Fruit fly (Drosophila melanogaster): Measurements from ENCODE around the gene Svil.

The Svil gene

DNA sequence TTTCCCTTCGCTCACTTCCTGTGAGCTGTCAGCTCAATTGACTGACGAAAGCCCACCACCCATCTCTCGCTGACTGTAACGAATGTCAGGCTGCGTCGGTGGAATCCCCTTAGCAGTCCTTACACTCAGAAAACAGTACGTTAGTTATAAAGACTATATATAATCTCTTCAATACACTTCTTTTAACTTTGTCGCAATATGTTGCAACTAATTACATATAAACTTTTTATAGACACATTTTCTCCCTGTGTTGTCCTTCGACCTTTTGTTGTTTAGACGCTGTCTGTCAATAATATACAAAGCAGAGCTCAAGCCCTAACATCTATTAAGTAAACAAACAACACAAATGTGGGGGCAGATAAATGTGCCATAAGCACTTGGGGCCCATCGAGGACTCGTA, 43.7 kb downstream of the Svil start:
- TF ChIP-seq CG32264 (GFP tag; optimal IDR thresholded peaks at IDR 0.05): no peak
- TF ChIP-seq Sp1 (GFP tag; optimal IDR thresholded peaks at IDR 0.05): no peak
- TF ChIP-seq Hnf4 (GFP tag; optimal IDR thresholded peaks at IDR 0.05): no peak
- no peak for TF ChIP-seq rgr (GFP tag; optimal IDR thresholded peaks at IDR 0.05)
- no peak for TF ChIP-seq HLH106 (tag; optimal IDR thresholded peaks at IDR 0.05)
- no peak for TF ChIP-seq CG9705 (GFP tag; optimal IDR thresholded peaks at IDR 0.05)
- no peak for TF ChIP-seq woc (GFP tag; optimal IDR thresholded peaks at IDR 0.05)
- no peak for TF ChIP-seq sv (GFP tag; optimal IDR thresholded peaks at IDR 0.05)
- TF ChIP-seq Dif (GFP tag; optimal IDR thresholded peaks at IDR 0.05; ENCODE audit: partially characterized antibody): no peak
- TF ChIP-seq Vsx2 (GFP tag; optimal IDR thresholded peaks at IDR 0.05; ENCODE audit: partially characterized antibody): no peak
- no peak for TF ChIP-seq dsf (GFP tag; optimal IDR thresholded peaks at IDR 0.05; ENCODE audit: borderline replicate concordance)
- no peak for TF ChIP-seq sage (GFP tag; optimal IDR thresholded peaks at IDR 0.05)
- no peak for TF ChIP-seq Myc (optimal IDR thresholded peaks at IDR 0.05)

DNA sequence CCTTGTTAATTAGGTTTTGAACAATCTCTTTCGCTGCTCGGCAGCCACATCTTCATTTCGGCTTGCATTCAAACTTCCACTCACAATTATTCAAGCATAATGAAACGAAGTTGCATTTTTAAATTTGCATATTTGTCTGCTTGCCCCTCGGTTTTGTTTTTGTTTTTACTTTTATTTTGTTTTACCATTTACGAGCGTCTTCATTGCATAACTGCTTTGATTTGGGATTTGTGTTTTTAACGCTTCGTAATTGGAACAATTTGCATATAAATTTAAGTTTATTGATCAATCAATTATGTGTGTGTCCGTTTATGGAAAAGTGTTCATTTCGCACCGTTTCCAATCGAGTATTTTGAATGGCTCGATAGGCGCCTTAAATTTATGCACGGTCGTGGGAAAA, 45.3 kb downstream of the Svil start:
- TF ChIP-seq OdsH (GFP tag; optimal IDR thresholded peaks at IDR 0.05) (no peak), rgr (GFP tag; optimal IDR thresholded peaks at IDR 0.05) (no peak), pan (optimal IDR thresholded peaks at IDR 0.05) (no peak), dl (GFP tag; optimal IDR thresholded peaks at IDR 0.05; ENCODE audit: insufficient read depth in 1 of 2, partially characterized antibody in 2 of 2) (no peak), br (GFP tag; optimal IDR thresholded peaks at IDR 0.05) (no peak), usp (GFP tag; optimal IDR thresholded peaks at IDR 0.05) (no peak), Hr78 (GFP tag; optimal IDR thresholded peaks at IDR 0.05) (no peak), Vsx2 (GFP tag; optimal IDR thresholded peaks at IDR 0.05; ENCODE audit: partially characterized antibody) (no peak), woc (GFP tag; optimal IDR thresholded peaks at IDR 0.05) (no peak), psq (GFP tag; optimal IDR thresholded peaks at IDR 0.05) (no peak), fru (GFP tag; optimal IDR thresholded peaks at IDR 0.05) (no peak), tai (GFP tag; optimal IDR thresholded peaks at IDR 0.05) (no peak), GATAd (GFP tag; optimal IDR thresholded peaks at IDR 0.05) (no peak), Dif (GFP tag; optimal IDR thresholded peaks at IDR 0.05; ENCODE audit: partially characterized antibody) (no peak), Myc (optimal IDR thresholded peaks at IDR 0.05) (no peak), Rel (GFP tag; optimal IDR thresholded peaks at IDR 0.05) (no peak), Rel (tag; optimal IDR thresholded peaks at IDR 0.05) (no peak), CG9705 (GFP tag; optimal IDR thresholded peaks at IDR 0.05) (no peak), h (GFP tag; optimal IDR thresholded peaks at IDR 0.05) (no peak), dsf (GFP tag; optimal IDR thresholded peaks at IDR 0.05; ENCODE audit: borderline replicate concordance) (no peak)

DNA sequence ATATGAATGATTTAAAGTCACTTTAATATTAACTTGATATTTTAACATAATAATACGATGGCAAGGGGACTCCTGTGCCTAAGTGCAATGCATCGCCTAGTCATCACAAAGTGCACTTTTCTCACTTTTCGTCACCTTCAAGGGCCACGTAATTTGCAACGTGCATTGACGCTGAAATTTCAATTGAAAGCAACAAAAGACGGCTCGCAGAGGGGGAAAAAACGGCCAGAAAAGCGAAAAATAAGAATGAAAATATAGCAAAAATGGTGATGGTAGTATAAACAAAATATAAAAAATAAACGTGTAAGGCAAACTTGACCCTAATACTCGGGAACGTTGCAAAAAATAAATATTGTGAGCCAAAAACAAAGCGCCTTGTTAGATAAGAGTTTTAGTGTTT, 46.1 kb downstream of the Svil start:
- TF ChIP-seq psq (GFP tag; optimal IDR thresholded peaks at IDR 0.05) (no peak), sage (GFP tag; optimal IDR thresholded peaks at IDR 0.05) (no peak), sv (GFP tag; optimal IDR thresholded peaks at IDR 0.05) (no peak), brk (GFP tag; optimal IDR thresholded peaks at IDR 0.05) (no peak), dmrt93B (GFP tag; optimal IDR thresholded peaks at IDR 0.05) (no peak), lola (GFP tag; optimal IDR thresholded peaks at IDR 0.05) (no peak)

DNA sequence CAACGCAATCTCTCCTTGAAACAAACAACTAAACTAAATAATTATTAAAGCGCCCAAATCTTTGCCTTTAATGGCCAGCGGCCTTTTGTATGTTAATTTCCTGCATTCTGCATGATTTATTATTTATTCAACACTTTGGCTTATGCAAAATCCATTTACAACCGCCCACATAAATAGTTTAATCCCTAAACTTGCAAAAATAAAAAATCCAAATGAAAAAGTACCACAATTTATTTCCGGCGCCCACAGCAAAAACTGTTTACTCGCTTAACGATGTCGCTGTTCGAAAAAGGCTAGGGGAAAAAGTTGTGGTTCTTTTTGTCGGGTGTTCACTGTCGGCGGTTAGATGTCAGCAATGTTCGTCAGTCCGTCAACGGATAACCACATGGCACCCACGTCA, 46.6 kb downstream of the Svil start:
- TF ChIP-seq br (GFP tag; optimal IDR thresholded peaks at IDR 0.05): no peak
- no peak for TF ChIP-seq Abd-B (GFP tag; optimal IDR thresholded peaks at IDR 0.05)
- TF ChIP-seq Dif (GFP tag; optimal IDR thresholded peaks at IDR 0.05; ENCODE audit: partially characterized antibody): no peak
- no peak for TF ChIP-seq CrebA (GFP tag; optimal IDR thresholded peaks at IDR 0.05; ENCODE audit: borderline replicate concordance)
- TF ChIP-seq usp (GFP tag; optimal IDR thresholded peaks at IDR 0.05): no peak
- no peak for TF ChIP-seq OdsH (GFP tag; optimal IDR thresholded peaks at IDR 0.05)
- TF ChIP-seq CG32264 (GFP tag; optimal IDR thresholded peaks at IDR 0.05): no peak
- TF ChIP-seq Dfd (GFP tag; optimal IDR thresholded peaks at IDR 0.05): no peak
- TF ChIP-seq lola (GFP tag; optimal IDR thresholded peaks at IDR 0.05): no peak
- no peak for TF ChIP-seq Vsx2 (GFP tag; optimal IDR thresholded peaks at IDR 0.05; ENCODE audit: partially characterized antibody)
- TF ChIP-seq tai (GFP tag; optimal IDR thresholded peaks at IDR 0.05): no peak
- no peak for TF ChIP-seq brk (GFP tag; optimal IDR thresholded peaks at IDR 0.05)
- TF ChIP-seq sv (GFP tag; optimal IDR thresholded peaks at IDR 0.05): no peak
- no peak for TF ChIP-seq foxo (GFP tag; optimal IDR thresholded peaks at IDR 0.05)
- no peak for TF ChIP-seq Hnf4 (GFP tag; optimal IDR thresholded peaks at IDR 0.05)
- no peak for TF ChIP-seq Jra (GFP tag; optimal IDR thresholded peaks at IDR 0.05)
- no peak for TF ChIP-seq Hr78 (GFP tag; optimal IDR thresholded peaks at IDR 0.05)
- TF ChIP-seq fru (GFP tag; optimal IDR thresholded peaks at IDR 0.05): no peak
- no peak for TF ChIP-seq HLH106 (tag; optimal IDR thresholded peaks at IDR 0.05)
- no peak for TF ChIP-seq rgr (GFP tag; optimal IDR thresholded peaks at IDR 0.05)
